Worm (Caenorhabditis elegans): ENCODE measurements around the gene K02F6.5.
"Not testable (repeated sequence)": the region's sequence is repeated elsewhere in the genome, so short reads cannot be mapped to it uniquely, and the experiment has no call there.

K02F6.5 gene

DNA sequence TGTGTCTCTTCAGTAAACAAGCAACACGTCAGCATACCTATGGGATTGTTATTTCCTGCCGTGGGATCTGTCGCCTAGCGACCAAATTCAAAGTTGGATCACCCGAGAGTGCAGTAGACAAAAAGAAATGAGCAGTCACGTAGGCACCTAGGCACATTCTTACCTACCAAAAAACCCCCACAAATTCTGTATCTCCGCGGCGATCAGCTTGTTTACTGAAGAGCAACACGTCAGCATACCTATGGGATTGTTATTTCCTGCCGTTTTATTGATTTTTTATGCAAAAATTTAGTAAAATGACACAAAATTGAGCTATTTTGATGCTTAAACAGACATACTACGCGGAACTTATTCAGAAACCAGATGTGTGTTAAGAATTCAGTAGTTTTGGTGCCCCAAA, at the start of gene K02F6.5:
K02F6.5 (plus strand) TSS at position 301 of the 400 bp plus-strand sequence.
- TF ChIP-seq him-1, W03F9.2, dao-5 (tag; optimal IDR thresholded peaks at IDR 0.05): not testable (repeated sequence)

DNA sequence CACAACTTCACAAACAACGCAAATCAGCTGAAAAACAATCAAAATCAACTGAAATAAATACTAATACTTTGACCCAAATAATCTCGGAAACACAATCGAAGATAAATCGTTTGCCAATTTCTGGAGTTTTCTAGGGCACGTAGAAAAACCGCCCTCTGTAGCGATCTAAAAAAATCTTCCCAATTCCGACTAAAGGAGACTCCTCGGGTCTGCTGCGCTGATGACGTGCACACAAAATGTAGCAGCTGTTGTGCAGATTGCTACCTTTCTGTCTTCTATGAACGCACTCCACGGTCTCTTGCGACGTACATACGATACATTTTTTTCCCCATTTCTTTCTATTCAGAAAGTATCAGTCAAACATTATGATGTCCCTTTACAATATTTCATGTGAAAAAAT, 46.2 kb upstream of the K02F6.5 start, which contains the start of gene F53G2.1:
F53G2.1 (plus strand) TSS at position 301 of the 400 bp plus-strand sequence.
- no peak for TF ChIP-seq W03F9.2 (tag; optimal IDR thresholded peaks at IDR 0.05)

DNA sequence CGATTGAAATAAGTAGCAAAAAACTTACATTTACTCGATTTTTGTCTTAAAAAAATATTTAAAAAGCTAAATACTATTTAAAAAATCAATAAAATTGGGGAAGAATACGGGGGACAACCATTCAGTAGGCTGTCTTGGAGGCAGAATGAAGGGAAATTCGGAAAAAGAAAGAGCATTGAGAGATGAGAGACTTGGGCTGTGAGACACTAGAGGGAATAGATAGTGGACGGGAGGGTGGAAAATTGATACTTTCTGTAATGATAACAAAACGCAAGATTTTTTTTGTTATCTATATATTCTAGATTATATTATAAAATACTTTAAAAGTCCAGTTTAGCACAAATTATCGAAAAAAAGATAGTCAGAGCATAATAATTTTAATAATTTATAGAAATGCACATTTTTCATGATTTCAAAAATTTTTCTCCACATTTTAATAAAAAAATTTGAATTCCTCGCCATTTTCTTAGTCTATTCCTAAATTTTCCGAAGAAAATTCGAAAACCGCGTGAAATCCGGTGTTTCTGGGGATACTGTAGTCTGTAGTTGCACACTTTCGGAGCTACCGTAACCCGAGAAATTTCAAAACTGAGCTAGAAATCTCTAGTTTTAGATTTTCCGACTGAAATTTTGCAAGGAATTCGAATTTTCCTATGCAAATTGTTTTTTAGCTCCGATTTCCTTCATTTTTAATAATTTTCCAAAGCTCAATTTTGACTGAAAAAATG, 30.7 kb upstream of the K02F6.5 start:
- no peak for TF ChIP-seq dao-5 (tag; optimal IDR thresholded peaks at IDR 0.05)
- no peak for TF ChIP-seq him-1 (tag; optimal IDR thresholded peaks at IDR 0.05)

DNA sequence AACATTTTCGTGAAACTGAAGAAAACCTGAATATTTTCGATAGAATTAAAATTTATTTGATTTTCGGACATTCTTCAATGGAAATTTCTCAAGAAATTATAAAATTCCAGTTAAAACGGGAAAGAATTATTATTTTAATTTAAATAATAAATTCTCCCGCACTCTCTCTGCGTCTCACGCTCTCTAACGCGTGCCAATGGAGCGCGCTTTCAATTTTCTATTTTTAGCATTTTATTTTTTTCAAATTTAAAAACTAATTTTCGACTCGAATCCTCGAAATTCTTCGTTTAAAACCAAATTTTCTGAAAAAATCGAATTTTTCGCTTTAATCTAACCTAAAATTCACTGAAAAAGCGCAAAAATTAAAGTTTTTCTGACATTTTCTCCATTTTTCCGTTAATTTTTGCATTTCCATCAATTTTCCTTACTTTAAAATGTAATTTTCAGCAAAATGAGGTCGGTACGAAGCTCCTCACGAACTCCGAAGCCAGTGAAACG, 30.1 kb upstream of the K02F6.5 start, which contains the start of gene gbas-1:
gbas-1 (plus strand) TSS at position 448 of the 498 bp plus-strand sequence.
- no peak for TF ChIP-seq dao-5 (tag; optimal IDR thresholded peaks at IDR 0.05)
- TF ChIP-seq W03F9.2 (tag; optimal IDR thresholded peaks at IDR 0.05) = no peak
- TF ChIP-seq him-1 (tag; optimal IDR thresholded peaks at IDR 0.05) = no peak

DNA sequence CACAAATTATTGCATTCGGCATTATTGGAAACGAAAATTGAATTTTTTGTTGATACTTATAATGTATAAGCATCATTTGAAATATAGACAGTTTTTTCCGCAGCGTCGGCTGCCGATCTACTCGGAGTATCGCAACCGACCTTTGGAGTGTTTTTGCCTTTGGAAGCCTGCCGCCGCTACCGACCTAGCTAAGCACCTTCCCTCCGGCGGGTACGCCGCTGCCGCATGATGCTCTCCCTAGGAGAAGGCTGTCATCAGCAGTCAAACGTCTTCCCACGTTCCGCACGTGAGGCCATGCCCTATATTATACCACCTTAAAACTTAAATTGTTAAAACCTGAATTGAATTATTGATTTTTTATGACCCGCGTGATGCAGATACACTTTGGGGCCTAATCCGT, 16.1 kb upstream of the K02F6.5 start:
- no peak for TF ChIP-seq dao-5 (tag; optimal IDR thresholded peaks at IDR 0.05)

DNA sequence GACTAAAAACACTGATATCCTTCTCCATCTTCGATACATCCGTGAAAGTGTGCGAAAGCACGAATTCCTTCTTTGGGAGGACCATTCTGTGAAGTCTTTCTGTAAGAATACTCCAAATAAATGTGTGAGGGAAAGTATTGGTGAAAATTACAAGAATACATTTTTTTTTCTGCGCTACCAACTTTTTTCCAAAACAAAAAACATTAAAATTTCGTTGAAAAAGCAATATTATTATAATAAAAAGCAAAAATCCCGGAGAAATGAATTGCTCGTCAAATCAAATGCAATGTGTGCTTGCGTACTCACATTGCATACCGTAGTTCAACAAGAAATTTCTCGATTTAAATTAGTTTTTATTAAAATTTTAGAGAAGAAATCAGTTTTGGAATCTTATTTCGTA, 12.6 kb upstream of the K02F6.5 start, which contains the start of gene bath-13:
bath-13 (minus strand) TSS at position 101 of the 400 bp plus-strand sequence.
- TF ChIP-seq W03F9.2 (tag; optimal IDR thresholded peaks at IDR 0.05) (no peak), dao-5 (tag; optimal IDR thresholded peaks at IDR 0.05) (no peak), him-1 (tag; optimal IDR thresholded peaks at IDR 0.05) (no peak)

DNA sequence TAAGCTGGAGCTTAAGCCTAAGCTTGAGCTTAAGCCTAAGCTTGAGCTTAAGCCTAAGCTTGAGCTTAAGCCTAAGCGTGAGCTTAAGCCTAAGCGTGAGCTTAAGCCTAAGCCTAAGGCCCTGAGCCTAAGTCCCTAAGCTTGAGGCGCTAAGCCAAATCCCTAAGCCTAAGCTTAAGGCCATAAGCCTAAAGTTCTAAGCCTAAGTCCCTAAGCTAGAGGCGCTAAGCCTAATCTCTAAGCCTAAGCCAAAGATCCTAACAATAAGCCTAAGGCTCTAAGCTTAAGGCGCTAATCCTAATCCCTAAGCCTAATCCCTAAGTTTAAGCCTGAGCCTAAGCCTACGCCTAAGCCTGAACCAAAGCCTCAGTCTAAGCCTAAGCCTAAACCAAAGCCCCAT, 8.9 kb upstream of the K02F6.5 start:
- no peak for TF ChIP-seq W03F9.2 (tag; optimal IDR thresholded peaks at IDR 0.05)

DNA sequence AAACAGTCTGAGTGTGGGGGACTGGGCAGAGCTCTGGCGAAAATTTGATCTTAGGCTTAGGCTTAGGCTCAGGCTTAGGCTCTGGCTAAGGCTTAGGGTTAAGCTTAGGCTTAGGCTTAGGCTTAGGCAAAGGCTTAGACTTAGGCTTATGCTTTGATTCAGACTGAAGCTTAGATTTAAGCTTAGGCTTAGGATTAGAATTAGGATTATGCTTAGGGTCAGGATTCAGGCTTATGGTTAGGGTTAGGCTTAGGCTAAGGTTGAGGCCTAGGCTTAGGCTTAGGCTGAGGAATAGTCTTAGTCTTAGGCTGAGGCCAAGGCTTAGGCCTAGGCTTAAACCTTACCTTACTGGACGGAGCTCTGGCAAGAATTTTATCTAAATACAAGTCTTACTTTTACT, 7.7 kb upstream of the K02F6.5 start:
- TF ChIP-seq W03F9.2 (tag; optimal IDR thresholded peaks at IDR 0.05) (no peak), him-1 (tag; optimal IDR thresholded peaks at IDR 0.05) (no peak), dao-5 (tag; optimal IDR thresholded peaks at IDR 0.05) (no peak)

DNA sequence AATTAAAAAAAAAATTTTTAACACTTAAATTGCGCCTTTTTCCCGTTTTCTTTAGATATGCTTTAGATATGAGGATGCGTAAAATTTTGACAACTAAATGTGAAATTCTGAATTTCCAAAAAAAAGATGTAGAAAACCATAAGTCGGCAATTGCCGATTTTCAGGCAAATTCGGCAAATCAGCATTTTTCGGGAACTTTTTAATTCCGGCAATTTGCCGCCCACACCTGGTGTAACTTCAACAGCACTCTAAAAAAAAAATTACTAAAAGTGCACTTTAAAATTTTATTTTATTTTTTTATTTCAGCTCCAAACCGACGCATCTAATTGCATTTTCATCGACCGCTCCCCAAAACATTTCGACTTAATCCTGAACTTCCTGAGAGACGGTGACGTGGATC, 4.1 kb upstream of the K02F6.5 start, which contains the start of gene K02F6.6:
K02F6.6 (plus strand) TSS at position 301 of the 400 bp plus-strand sequence.
- TF ChIP-seq dao-5 (tag; optimal IDR thresholded peaks at IDR 0.05) = no peak
- no peak for TF ChIP-seq him-1 (tag; optimal IDR thresholded peaks at IDR 0.05)
- TF ChIP-seq W03F9.2 (tag; optimal IDR thresholded peaks at IDR 0.05) = no peak

DNA sequence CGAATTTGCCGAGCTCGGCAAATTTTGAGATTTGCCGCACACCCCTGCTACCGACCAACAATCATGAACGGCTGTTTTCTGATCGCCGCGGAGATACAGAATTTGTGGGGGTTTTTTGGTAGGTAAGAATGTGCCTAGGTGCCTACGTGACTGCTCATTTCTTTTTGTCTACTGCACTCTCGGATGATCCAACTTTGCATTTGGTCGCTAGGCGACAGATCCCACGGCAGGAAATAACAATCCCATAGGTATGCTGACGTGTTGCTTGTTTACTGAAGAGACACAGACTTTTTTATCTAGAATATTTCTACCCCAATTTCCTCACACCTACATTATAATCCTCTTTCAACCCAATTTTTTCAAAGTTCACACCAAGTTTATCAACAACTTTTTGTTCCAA, 393 bp downstream of the K02F6.5 start, which contains the start of gene K02F6.8:
K02F6.8 (minus strand) TSS at position 101 of the 400 bp plus-strand sequence.
- TF ChIP-seq W03F9.2, dao-5, him-1 (tag; optimal IDR thresholded peaks at IDR 0.05): not testable (repeated sequence)

DNA sequence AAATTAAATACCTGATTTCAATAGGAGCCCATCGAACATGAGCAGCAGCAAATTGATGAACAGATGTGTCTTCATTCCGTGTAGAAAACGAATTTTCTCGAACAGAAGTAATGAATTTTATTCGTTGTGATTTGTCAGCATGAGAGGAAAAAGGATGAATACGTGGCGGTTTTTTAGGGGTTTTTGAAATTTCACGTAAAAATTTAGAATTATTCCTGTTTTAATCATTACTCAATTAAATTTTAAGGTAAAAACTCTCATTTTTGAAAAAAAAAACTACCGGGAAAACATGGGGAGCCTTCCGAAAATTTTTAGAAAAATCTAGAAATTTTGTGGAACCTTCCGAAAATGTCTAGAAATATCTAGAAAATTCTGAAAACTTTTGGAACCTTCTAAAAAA, 3.2 kb downstream of the K02F6.5 start, which contains the start of gene K02F6.7:
K02F6.7 (minus strand) TSS at position 101 of the 400 bp plus-strand sequence.
- TF ChIP-seq dao-5 (tag; optimal IDR thresholded peaks at IDR 0.05) = no peak
- TF ChIP-seq him-1 (tag; optimal IDR thresholded peaks at IDR 0.05) = no peak
- TF ChIP-seq W03F9.2 (tag; optimal IDR thresholded peaks at IDR 0.05) = no peak

DNA sequence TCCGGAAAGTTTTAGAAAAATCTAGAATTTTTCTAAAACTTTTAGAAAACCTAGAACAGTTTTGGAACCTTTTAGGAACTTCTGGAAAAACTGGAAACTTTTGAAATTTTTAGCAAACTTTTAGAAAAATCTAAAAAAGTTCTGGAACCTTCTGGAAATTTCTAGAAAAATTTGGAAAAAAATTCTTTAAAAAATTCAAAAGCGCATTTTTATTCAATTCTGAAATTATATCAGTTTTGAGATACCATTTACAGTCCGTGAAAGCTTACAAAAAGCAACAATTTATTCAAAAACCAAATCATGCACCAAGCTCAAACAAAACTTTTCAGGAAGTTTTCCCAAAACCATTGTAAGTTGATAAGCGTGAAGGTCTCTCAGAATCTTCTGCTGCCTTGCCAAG, 3.6 kb downstream of the K02F6.5 start, which contains the start of gene K02F6.4:
K02F6.4 (plus strand) TSS at position 301 of the 400 bp plus-strand sequence.
- TF ChIP-seq him-1 (tag; optimal IDR thresholded peaks at IDR 0.05) (no peak), dao-5 (tag; optimal IDR thresholded peaks at IDR 0.05) (no peak), W03F9.2 (tag; optimal IDR thresholded peaks at IDR 0.05) (no peak)

DNA sequence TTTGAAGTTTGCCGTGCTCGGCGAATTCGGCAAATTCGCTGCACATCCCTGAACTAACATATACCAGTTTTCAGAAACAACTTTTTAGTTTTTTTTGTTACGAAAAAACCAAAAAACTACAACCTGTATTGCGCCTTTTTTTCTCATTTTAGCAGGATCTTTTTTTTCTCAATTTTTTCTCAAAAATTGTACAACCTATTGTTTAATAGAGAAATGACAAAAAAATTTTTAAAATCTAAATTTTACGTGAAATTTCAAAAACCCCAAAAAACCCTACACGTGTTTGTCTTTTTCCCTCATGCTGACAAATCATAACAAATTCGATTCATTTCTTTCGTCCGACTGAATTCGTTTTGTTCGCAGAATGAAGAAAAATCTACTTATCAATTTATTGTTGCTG, 11.4 kb downstream of the K02F6.5 start, which contains the start of gene K02F6.3:
K02F6.3 (plus strand) TSS at position 301 of the 400 bp plus-strand sequence.
- TF ChIP-seq dao-5 (tag; optimal IDR thresholded peaks at IDR 0.05) = no peak

DNA sequence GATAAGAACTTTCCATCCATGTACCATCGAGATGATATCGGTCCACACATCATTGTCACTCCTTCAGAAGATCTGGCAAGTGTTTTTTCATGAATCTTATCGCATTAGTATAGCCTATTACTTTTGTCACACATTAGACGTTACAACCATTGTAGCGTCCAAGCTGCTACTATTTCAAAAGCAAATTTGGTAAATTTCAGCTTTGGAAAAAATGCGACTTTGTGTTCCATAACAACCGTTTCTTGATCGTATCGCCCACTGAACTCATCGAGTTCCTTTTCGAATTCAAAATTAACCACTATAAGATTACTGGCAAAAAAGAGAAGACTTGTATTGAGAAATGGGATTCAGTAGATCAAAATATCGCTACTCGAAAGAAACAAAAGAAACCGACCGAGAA, 18.5 kb downstream of the K02F6.5 start:
- TF ChIP-seq him-1 (tag; optimal IDR thresholded peaks at IDR 0.05) (no peak), dao-5 (tag; optimal IDR thresholded peaks at IDR 0.05) (no peak), W03F9.2 (tag; optimal IDR thresholded peaks at IDR 0.05) (no peak)

DNA sequence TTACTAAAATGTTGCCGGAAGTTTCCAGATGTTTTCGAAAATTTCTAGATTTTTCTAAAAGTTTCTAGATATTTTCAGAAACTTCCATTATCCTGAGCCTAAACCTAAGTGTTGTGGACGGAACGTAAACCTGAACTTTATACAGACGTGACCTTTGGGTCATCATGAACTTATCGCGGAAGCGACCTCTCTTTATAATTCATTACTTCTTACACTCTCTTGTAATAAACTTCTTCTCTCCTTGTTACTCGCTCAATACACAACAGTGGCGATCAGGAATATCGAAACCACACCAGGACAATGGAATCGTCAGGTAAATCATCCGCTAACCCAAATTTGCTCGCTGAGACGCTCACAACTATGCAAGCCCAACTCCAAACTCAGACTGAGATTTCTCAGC, 19.1 kb downstream of the K02F6.5 start, which contains the start of gene K02F6.1:
K02F6.1 (plus strand) TSS at position 301 of the 400 bp plus-strand sequence.
- not testable (repeated sequence) for TF ChIP-seq W03F9.2, dao-5, him-1 (tag; optimal IDR thresholded peaks at IDR 0.05)
